Worm (Caenorhabditis elegans) whole organism, early embryonic: ENCODE measurements around the gene B0244.4.

Experiments
- B0310.2 ChIP-seq: sonication (generic microtip); optimal IDR thresholded peaks from 2 replicates; lab custom pipeline; 2016; ENCODE audit warnings: mild to moderate bottlenecking, missing genetic modification characterization, missing compliant biosample characterization
- F13C5.2 ChIP-seq: sonication (generic microtip); optimal IDR thresholded peaks from 2 replicates; lab custom pipeline; 2017; ENCODE audit warnings: mild to moderate bottlenecking, missing genetic modification characterization, inconsistent platforms, missing compliant biosample characterization
- aly-1 ChIP-seq: sonication (generic microtip); optimal IDR thresholded peaks from 2 replicates; lab custom pipeline; 2016; ENCODE audit warnings: missing genetic modification characterization, missing compliant biosample characterization
- ama-1 ChIP-seq: fragments of 150-350 bp; optimal IDR thresholded peaks from 2 replicates; lab custom pipeline; 2014
- ceh-13 ChIP-seq: fragments of 200-800 bp; sonication (Bioruptor generic); optimal IDR thresholded peaks from 2 replicates; lab custom pipeline; 2018; ENCODE audit warnings: mild to moderate bottlenecking, missing genetic modification characterization, missing compliant biosample characterization
- ceh-36 ChIP-seq: sonication (generic microtip); optimal IDR thresholded peaks from 2 replicates; lab custom pipeline; 2016; ENCODE audit warnings: missing genetic modification characterization, inconsistent platforms, missing compliant biosample characterization
- ets-7 ChIP-seq: sonication (generic microtip); optimal IDR thresholded peaks from 2 replicates; lab custom pipeline; 2016; ENCODE audit warnings: missing genotype, missing genetic modification characterization, missing compliant biosample characterization
- flt-1 ChIP-seq: fragments of 200-800 bp; sonication (Bioruptor generic); IDR thresholded peaks from 2 replicates; pipeline ENCODE4 v1.3.6; 2022; ENCODE audit warnings: missing genetic modification characterization, missing compliant biosample characterization
- hmbx-1 ChIP-seq: sonication (generic microtip); optimal IDR thresholded peaks from 2 replicates; lab custom pipeline; 2016; ENCODE audit warnings: mild to moderate bottlenecking, missing genetic modification characterization, missing compliant biosample characterization
- hmg-4 ChIP-seq: fragments of 200-800 bp; sonication (Bioruptor generic); optimal IDR thresholded peaks from 2 replicates; lab custom pipeline; 2018; ENCODE audit warnings: mild to moderate bottlenecking, missing genetic modification characterization, missing compliant biosample characterization
- hnd-1 ChIP-seq: sonication (generic microtip); optimal IDR thresholded peaks from 2 replicates; lab custom pipeline; 2016; ENCODE audit warnings: missing genetic modification characterization, missing compliant biosample characterization
- pes-1 ChIP-seq: fragments of 200-800 bp; sonication (Bioruptor generic); IDR thresholded peaks from 2 replicates; pipeline ENCODE4 v1.3.6; 2022; ENCODE audit warnings: missing genetic modification reagents, missing genetic modification characterization, missing compliant biosample characterization
- scrt-1 ChIP-seq: fragments of 200-800 bp; sonication (Bioruptor generic); IDR thresholded peaks from 2 replicates; pipeline ENCODE4 v1.3.6; 2022; ENCODE audit warnings: missing genetic modification characterization, missing compliant biosample characterization
- sea-1 ChIP-seq: fragments of 200-800 bp; sonication (Bioruptor generic); conservative IDR thresholded peaks from 2 replicates; pipeline ENCODE4 v1.3.6; 2022; ENCODE audit warnings: missing genetic modification characterization, missing compliant biosample characterization
- tbx-11 ChIP-seq: fragments of 200-800 bp; sonication (Bioruptor generic); IDR thresholded peaks from 2 replicates; pipeline ENCODE4 v1.3.6; 2022; ENCODE audit warnings: missing genetic modification characterization, missing compliant biosample characterization
- tbx-37 ChIP-seq: fragments of 200-800 bp; sonication (Bioruptor generic); conservative IDR thresholded peaks from 2 replicates; pipeline ENCODE4 v1.3.6; 2022; ENCODE audit warnings: missing genetic modification reagents, missing genetic modification characterization, missing compliant biosample characterization
- tra-4 ChIP-seq: sonication (generic microtip); optimal IDR thresholded peaks from 2 replicates; lab custom pipeline; 2017; ENCODE audit warnings: missing genetic modification characterization, missing compliant biosample characterization

B0244.4 gene

DNA sequence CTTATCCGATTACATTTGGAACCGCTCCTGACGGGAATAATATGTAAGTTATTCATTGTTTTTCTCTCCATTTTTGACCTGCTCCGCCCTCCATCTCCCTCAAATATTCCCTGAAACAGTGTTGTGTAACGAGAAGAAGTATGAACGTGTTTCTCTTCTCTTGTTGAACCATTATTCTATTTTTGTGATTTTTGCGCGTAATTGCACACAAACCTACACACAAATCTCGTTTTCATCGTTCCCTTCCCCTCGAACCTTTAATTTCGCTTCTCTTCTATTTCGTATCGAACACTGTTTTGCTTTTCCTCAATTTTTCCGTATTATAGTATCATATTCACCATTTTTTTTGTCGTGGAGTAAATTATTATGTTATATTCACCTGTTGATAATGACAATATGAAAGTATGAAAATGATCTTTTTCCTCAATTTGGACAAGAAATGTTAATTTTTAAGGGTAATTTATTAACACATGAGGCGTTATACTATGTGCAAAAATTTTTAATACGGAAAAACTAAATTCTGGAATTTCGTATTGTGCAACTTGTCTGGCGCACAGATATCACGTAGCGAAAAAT is 30.0 kb upstream of the B0244.4 start:
- TF ChIP-seq ceh-36 (no peak), hmbx-1 (tag; lab: Kevin White, UChicago) (no peak), sea-1 (GFP tag; lab: Robert Waterston, UW) (no peak), ceh-13 (GFP tag; lab: Kevin White, UChicago) (no peak), scrt-1 (GFP tag; lab: Robert Waterston, UW) (no peak), ets-7 (tag; lab: Kevin White, UChicago) (no peak), flt-1 (GFP tag; lab: Robert Waterston, UW) (no peak), F13C5.2 (tag; lab: Kevin White, UChicago) (no peak), aly-1 (tag; lab: Kevin White, UChicago) (no peak), tra-4 (no peak), B0310.2 (tag; lab: Kevin White, UChicago) (no peak), pes-1 (GFP tag; lab: Robert Waterston, UW) (no peak), ama-1 (lab: Kevin White, UChicago) (no peak)

DNA sequence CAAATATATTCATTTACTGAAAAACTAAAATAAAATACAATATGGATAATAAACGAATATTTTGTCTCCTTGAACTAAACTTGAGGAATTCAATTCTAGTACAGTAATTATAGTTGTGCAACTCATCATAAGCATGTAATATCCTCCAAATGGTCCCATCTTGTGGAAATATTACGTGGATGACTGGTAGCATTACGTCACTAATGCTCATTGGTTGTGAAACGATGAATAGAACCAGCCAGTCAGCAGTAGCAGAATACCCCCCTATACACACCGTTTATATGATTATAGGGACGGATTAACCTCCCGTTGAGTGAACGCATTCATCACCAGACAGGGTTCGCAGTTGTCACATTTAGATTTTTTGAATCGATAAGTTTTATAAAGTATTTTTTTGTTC is 28.9 kb upstream of the B0244.4 start:
- TF ChIP-seq ceh-36 (no peak), tra-4 (no peak), hnd-1 (no peak), hmbx-1 (tag; lab: Kevin White, UChicago) (no peak), F13C5.2 (tag; lab: Kevin White, UChicago) (no peak), sea-1 (GFP tag; lab: Robert Waterston, UW) (no peak), flt-1 (GFP tag; lab: Robert Waterston, UW) (no peak), pes-1 (GFP tag; lab: Robert Waterston, UW) (no peak), tbx-37 (GFP tag; lab: Robert Waterston, UW) (no peak), ama-1 (lab: Kevin White, UChicago) (no peak), ceh-13 (GFP tag; lab: Kevin White, UChicago) (no peak), tbx-11 (GFP tag; lab: Robert Waterston, UW) (no peak), ets-7 (tag; lab: Kevin White, UChicago) (no peak), hmg-4 (GFP tag; lab: Kevin White, UChicago) (no peak), B0310.2 (tag; lab: Kevin White, UChicago) (no peak), scrt-1 (GFP tag; lab: Robert Waterston, UW) (no peak)

DNA sequence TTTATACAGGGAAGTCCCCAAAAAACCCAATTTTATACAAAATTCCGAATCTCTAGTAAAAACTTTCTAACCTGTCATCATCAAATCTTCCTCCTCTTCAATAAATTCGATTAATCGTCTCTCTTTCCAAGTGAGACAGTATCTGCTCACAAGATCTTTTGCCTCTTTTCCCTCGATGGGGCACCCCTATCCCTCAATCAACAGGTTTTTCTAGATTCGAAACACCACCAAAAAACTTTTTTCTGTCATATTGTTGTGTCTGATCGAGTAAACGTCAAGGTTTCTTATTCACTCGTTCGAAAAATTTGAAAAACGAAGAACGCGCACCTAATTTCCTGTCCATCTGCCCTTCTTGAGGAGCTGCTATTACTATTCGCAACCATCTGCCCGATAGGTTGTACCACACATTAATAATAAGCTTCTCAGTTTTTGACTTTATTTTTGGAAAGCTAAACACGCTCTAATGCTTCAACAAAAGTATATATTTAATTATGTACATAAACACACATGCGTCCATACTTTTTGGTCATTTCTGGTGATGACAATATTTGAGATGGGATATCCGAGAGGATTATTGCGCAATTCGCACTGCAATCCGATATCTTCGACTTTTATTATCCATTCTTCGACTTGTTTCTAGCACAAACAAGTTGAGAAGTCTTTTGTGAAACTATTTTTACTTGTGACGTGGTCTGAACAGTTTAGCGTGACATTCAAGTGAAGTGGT is 28.0 kb upstream of the B0244.4 start:
- no peak for TF ChIP-seq hnd-1
- no peak for TF ChIP-seq tra-4
- no peak for TF ChIP-seq hmg-4 (GFP tag; lab: Kevin White, UChicago)
- no peak for TF ChIP-seq pes-1 (GFP tag; lab: Robert Waterston, UW)
- no peak for TF ChIP-seq tbx-37 (GFP tag; lab: Robert Waterston, UW)
- TF ChIP-seq F13C5.2 (tag; lab: Kevin White, UChicago): no peak
- TF ChIP-seq ama-1 (lab: Kevin White, UChicago): no peak
- TF ChIP-seq ceh-36: no peak
- TF ChIP-seq sea-1 (GFP tag; lab: Robert Waterston, UW): no peak
- TF ChIP-seq aly-1 (tag; lab: Kevin White, UChicago): no peak
- no peak for TF ChIP-seq scrt-1 (GFP tag; lab: Robert Waterston, UW)

DNA sequence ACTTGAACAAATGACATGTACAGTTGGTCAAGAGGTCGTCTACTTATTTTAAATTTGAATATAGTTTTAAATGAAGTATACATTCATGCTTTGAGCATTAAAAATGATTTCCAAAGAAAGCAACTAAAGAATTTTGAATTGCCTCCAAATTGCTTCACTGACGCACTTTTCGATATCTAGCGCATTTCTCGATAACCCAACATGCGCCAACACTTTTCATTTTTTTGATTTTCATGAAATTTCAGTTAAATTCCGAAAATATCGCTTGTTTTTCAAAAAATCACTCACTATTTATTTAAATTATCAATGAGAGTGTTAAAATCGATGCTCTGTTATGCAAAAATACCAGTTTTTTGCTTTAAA is 27.5 kb upstream of the B0244.4 start:
- no peak for TF ChIP-seq ama-1 (lab: Kevin White, UChicago)

DNA sequence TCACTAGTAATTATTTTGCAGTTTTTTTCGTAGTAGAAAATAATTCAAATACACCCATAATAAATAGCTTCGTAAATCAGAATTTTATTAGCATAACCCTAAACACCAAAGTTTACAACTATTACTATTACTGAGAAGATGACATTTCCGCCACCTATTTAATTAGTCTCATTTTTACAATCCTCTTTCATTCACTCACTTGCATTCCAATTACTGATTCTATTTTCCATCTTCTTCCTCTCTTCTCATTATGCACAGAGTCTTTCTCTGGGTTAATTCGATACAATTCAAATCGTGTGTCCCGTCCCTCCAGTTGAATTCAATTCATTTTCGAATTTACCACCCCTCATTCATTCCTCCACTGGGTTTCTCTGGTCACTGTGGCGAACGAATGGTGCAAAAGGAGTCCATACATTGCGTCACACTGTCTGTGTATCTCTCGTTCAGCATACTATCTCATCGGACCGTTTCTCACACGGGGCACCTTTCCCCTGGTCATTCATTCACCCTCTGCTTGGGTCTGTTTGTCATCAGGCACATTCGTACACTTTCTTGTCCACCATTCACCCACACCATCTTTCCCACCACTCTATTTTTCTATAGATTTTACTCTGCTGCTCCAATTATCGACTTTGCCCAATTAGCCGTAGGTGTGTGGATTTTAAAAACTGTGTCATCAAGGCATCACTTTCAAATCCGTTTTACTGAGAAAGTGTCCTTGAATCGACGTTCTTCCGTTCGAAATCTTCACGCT is 26.8 kb upstream of the B0244.4 start:
- TF ChIP-seq tbx-11 (GFP tag; lab: Robert Waterston, UW) (no peak), ets-7 (tag; lab: Kevin White, UChicago) (no peak), pes-1 (GFP tag; lab: Robert Waterston, UW) (no peak), tbx-37 (GFP tag; lab: Robert Waterston, UW) (no peak), B0310.2 (tag; lab: Kevin White, UChicago) (no peak), hmbx-1 (tag; lab: Kevin White, UChicago) (no peak), scrt-1 (GFP tag; lab: Robert Waterston, UW) (0 out of 2 replicates have a peak, but pooled peaks have one; percentile 9), hmg-4 (GFP tag; lab: Kevin White, UChicago) (peak; percentile 27), tra-4 (no peak), hnd-1 (no peak), flt-1 (GFP tag; lab: Robert Waterston, UW) (no peak), aly-1 (tag; lab: Kevin White, UChicago) (peak; percentile 51), ama-1 (lab: Kevin White, UChicago) (no peak), ceh-13 (GFP tag; lab: Kevin White, UChicago) (no peak), sea-1 (GFP tag; lab: Robert Waterston, UW) (no peak), F13C5.2 (tag; lab: Kevin White, UChicago) (no peak), ceh-36 (no peak)

DNA sequence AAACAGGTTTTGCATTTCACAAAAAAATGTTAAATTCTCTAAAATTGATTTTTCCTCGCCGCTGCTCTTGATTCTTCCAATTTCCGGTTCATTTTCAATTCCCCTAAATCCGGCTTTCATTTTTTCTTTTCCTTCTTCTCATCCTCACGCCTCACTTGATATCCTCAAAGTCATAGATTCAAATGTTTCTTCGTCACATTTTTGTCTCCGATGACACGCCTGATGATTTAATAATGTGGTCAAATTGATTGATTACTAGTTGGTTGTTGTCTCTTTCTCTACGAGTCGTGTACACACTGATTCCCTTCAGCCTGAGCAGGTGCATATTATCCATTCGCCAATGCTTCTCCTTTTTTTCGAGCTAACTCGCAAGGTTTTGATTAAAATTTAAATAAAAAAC is 25.8 kb upstream of the B0244.4 start:
- TF ChIP-seq ceh-13 (GFP tag; lab: Kevin White, UChicago) (no peak), aly-1 (tag; lab: Kevin White, UChicago) (no peak), hnd-1 (no peak), pes-1 (GFP tag; lab: Robert Waterston, UW) (no peak), tbx-11 (GFP tag; lab: Robert Waterston, UW) (no peak), tbx-37 (GFP tag; lab: Robert Waterston, UW) (no peak), ets-7 (tag; lab: Kevin White, UChicago) (no peak), sea-1 (GFP tag; lab: Robert Waterston, UW) (no peak), ceh-36 (no peak), hmg-4 (GFP tag; lab: Kevin White, UChicago) (no peak), F13C5.2 (tag; lab: Kevin White, UChicago) (no peak), tra-4 (no peak), flt-1 (GFP tag; lab: Robert Waterston, UW) (no peak), scrt-1 (GFP tag; lab: Robert Waterston, UW) (no peak), B0310.2 (tag; lab: Kevin White, UChicago) (no peak), ama-1 (lab: Kevin White, UChicago) (no peak)
